Worm (Caenorhabditis elegans) whole organism, L1 larva: ENCODE data around the gene Y73C8B.5.

Experiments
- C04F5.9 ChIP-seq: sonication (generic microtip); optimal IDR thresholded peaks from 2 replicates; lab custom pipeline; 2016; ENCODE audit warnings: missing genetic modification characterization, missing compliant biosample characterization
- C16A3.4 ChIP-seq: fragments of 150-350 bp; optimal IDR thresholded peaks from 2 replicates; lab custom pipeline; 2014; ENCODE audit warnings: missing biosample characterization, missing genetic modification characterization
- Y116A8C.19 ChIP-seq: sonication (generic microtip); optimal IDR thresholded peaks from 2 replicates; lab custom pipeline; 2016; ENCODE audit warnings: missing compliant biosample characterization, missing genetic modification characterization, borderline replicate concordance
- aly-2 ChIP-seq: fragments of 150-350 bp; optimal IDR thresholded peaks from 2 replicates; lab custom pipeline; 2014; ENCODE audit warnings: missing biosample characterization, missing genetic modification characterization
- ceh-8 ChIP-seq: fragments of 200-800 bp; sonication (Bioruptor generic); optimal IDR thresholded peaks from 2 replicates; lab custom pipeline; 2018; ENCODE audit warnings: mild to moderate bottlenecking, missing genetic modification characterization, moderate library complexity, missing compliant biosample characterization
- ceh-88 ChIP-seq: fragments of 200-800 bp; sonication (Bioruptor generic); IDR thresholded peaks from 2 replicates; pipeline ENCODE4 v1.3.6; 2022; ENCODE audit warnings: missing genetic modification characterization, missing compliant biosample characterization
- ceh-90 ChIP-seq: sonication (generic microtip); optimal IDR thresholded peaks from 2 replicates; lab custom pipeline; 2016; ENCODE audit warnings: missing genetic modification characterization, missing compliant biosample characterization
- efl-1 ChIP-seq, 4 experiments: fragments of 150-350 bp; optimal IDR thresholded peaks in 3 of 4; peaks in 1 of 4; 1 replicate in 1 of 4; 2 replicates in 3 of 4; lab custom pipeline; 2014; ENCODE audit warnings: missing biosample characterization in 2 of 4, missing genetic modification characterization in 2 of 4, missing genetic modification reagents in 2 of 4
- egl-13 ChIP-seq: sonication (generic microtip); optimal IDR thresholded peaks from 2 replicates; lab custom pipeline; 2016; ENCODE audit warnings: missing genotype, missing genetic modification reagents, missing genetic modification characterization, missing compliant biosample characterization
- elt-2 ChIP-seq: sonication (generic microtip); optimal IDR thresholded peaks from 2 replicates; lab custom pipeline; 2016; ENCODE audit warnings: missing genetic modification characterization, mild to moderate bottlenecking, inconsistent platforms, missing compliant biosample characterization, missing genetic modification reagents
- elt-3 ChIP-seq, 6 experiments: fragments of 150-350 bp in 1 of 6; sonication (generic microtip); optimal IDR thresholded peaks; 2 replicates each; lab custom pipeline; 2017 to 2018; ENCODE audit warnings: missing biosample characterization in 6 of 6, missing genetic modification characterization in 6 of 6, inconsistent platforms in 1 of 6
- fkh-4 ChIP-seq: sonication (generic microtip); optimal IDR thresholded peaks from 2 replicates; lab custom pipeline; 2016; ENCODE audit warnings: missing compliant biosample characterization, missing genetic modification characterization, borderline replicate concordance
- fkh-8 ChIP-seq: sonication (generic microtip); optimal IDR thresholded peaks from 2 replicates; lab custom pipeline; 2016; ENCODE audit warnings: mild to moderate bottlenecking, missing genetic modification characterization, missing compliant biosample characterization
- grh-1 ChIP-seq: fragments of 200-800 bp; sonication (Bioruptor generic); IDR thresholded peaks from 2 replicates; pipeline ENCODE4 v1.3.6; 2022; ENCODE audit warnings: missing genetic modification reagents, missing genetic modification characterization, missing compliant biosample characterization
- hlh-4 ChIP-seq: sonication (generic microtip); optimal IDR thresholded peaks from 2 replicates; lab custom pipeline; 2016; ENCODE audit warnings: mild to moderate bottlenecking, missing genetic modification characterization, missing compliant biosample characterization
- lin-15B ChIP-seq: fragments of 150-350 bp; sonication (generic microtip); optimal IDR thresholded peaks from 3 replicates; lab custom pipeline; 2014; ENCODE audit warnings: missing biosample characterization, missing genetic modification characterization
- lir-3 ChIP-seq: sonication (generic microtip); optimal IDR thresholded peaks from 2 replicates; lab custom pipeline; 2016; ENCODE audit warnings: mild to moderate bottlenecking, missing genetic modification characterization, moderate library complexity, missing compliant biosample characterization; ENCODE audit not compliant: poor library complexity
- lsy-2 ChIP-seq, 2 experiments: fragments of 150-350 bp; optimal IDR thresholded peaks; 2 replicates each; lab custom pipeline; 2014; ENCODE audit warnings: missing biosample characterization in 2 of 2, missing genetic modification characterization in 2 of 2
- mep-1 ChIP-seq: fragments of 150-350 bp; optimal IDR thresholded peaks from 2 replicates; lab custom pipeline; 2014; ENCODE audit warnings: missing biosample characterization, missing genetic modification characterization
- nhr-12 ChIP-seq: sonication (generic microtip); optimal IDR thresholded peaks from 2 replicates; lab custom pipeline; 2017; ENCODE audit warnings: missing biosample characterization, missing genetic modification characterization
- nhr-20 ChIP-seq: sonication (generic microtip); optimal IDR thresholded peaks from 2 replicates; lab custom pipeline; 2016; ENCODE audit warnings: mild to moderate bottlenecking, missing genetic modification characterization, missing compliant biosample characterization
- nhr-28 ChIP-seq: fragments of 150-350 bp; optimal IDR thresholded peaks from 2 replicates; lab custom pipeline; 2014; ENCODE audit warnings: missing biosample characterization, missing genetic modification characterization
- nhr-71 ChIP-seq: sonication (generic microtip); optimal IDR thresholded peaks from 2 replicates; lab custom pipeline; 2016; ENCODE audit warnings: mild to moderate bottlenecking, missing genetic modification characterization, moderate library complexity, missing compliant biosample characterization
- nhr-76 ChIP-seq: sonication (generic microtip); optimal IDR thresholded peaks from 2 replicates; lab custom pipeline; 2017; ENCODE audit warnings: missing biosample characterization, missing genetic modification characterization
- nhr-77 ChIP-seq: fragments of 150-350 bp; optimal IDR thresholded peaks from 2 replicates; lab custom pipeline; 2014; ENCODE audit warnings: missing biosample characterization, missing genetic modification characterization
- nhr-85 ChIP-seq: sonication (generic microtip); peaks from one replicate; lab custom pipeline; 2016; ENCODE audit warnings: missing genetic modification characterization, inconsistent platforms, missing compliant biosample characterization
- nhr-90 ChIP-seq: sonication (generic microtip); optimal IDR thresholded peaks from 2 replicates; lab custom pipeline; 2016; ENCODE audit warnings: mild to moderate bottlenecking, missing genetic modification characterization, missing compliant biosample characterization; ENCODE audit not compliant: poor library complexity
- rnt-1 ChIP-seq: sonication (generic microtip); optimal IDR thresholded peaks from 2 replicates; lab custom pipeline; 2016; ENCODE audit warnings: mild to moderate bottlenecking, missing genetic modification characterization, moderate library complexity, missing compliant biosample characterization
- skn-1 ChIP-seq: fragments of 150-350 bp; optimal IDR thresholded peaks from 2 replicates; lab custom pipeline; 2014; ENCODE audit warnings: missing biosample characterization, missing genetic modification characterization
- snu-23 ChIP-seq: sonication (generic microtip); optimal IDR thresholded peaks from 2 replicates; lab custom pipeline; 2016; ENCODE audit warnings: missing genetic modification characterization, missing compliant biosample characterization
- sptf-1 ChIP-seq: fragments of 150-350 bp; optimal IDR thresholded peaks from 2 replicates; lab custom pipeline; 2014; ENCODE audit warnings: missing biosample characterization, missing genetic modification characterization
- unc-62 ChIP-seq: fragments of 150-350 bp; optimal IDR thresholded peaks from 2 replicates; lab custom pipeline; 2014; ENCODE audit warnings: missing biosample characterization, missing genetic modification reagents, missing genetic modification characterization
- unc-86 ChIP-seq: sonication (generic microtip); optimal IDR thresholded peaks from 2 replicates; lab custom pipeline; 2016; ENCODE audit warnings: missing genetic modification characterization, missing compliant biosample characterization
- vab-15 ChIP-seq: sonication (generic microtip); optimal IDR thresholded peaks from 2 replicates; lab custom pipeline; 2017; ENCODE audit warnings: missing genotype, mild to moderate bottlenecking, missing genetic modification characterization, missing compliant biosample characterization
- xbp-1 ChIP-seq: sonication (generic microtip); optimal IDR thresholded peaks from 2 replicates; lab custom pipeline; 2016; ENCODE audit warnings: missing genetic modification characterization, missing compliant biosample characterization
- zip-4 ChIP-seq: fragments of 200-800 bp; sonication (Bioruptor generic); optimal IDR thresholded peaks from 2 replicates; lab custom pipeline; 2018; ENCODE audit warnings: mild to moderate bottlenecking, missing genetic modification characterization, moderate library complexity, missing compliant biosample characterization

Y73C8B.5 gene

ce11 chrV:3169838-3170237 lies 27.2 kb upstream of the Y73C8B.5 start, which contains the start of gene srbc-6:
Gene srbc-6 (plus strand): TSS chrV:3170138.
- no peak for TF ChIP-seq egl-13 (tag; lab: Kevin White, UChicago)
- no peak for TF ChIP-seq lsy-2 (tag; optimal IDR thresholded peaks at IDR 0.05; lab: Kevin White, UChicago)
- no peak for TF ChIP-seq Y116A8C.19
- no peak for TF ChIP-seq elt-3 (tag; optimal IDR thresholded peaks at IDR 0.05; lab: Kevin White, UChicago)
- no peak for TF ChIP-seq ceh-88 (GFP tag; lab: Robert Waterston, UW)
- TF ChIP-seq aly-2 = no peak
- TF ChIP-seq vab-15 (tag; lab: Kevin White, UChicago) = no peak
- no peak for TF ChIP-seq C16A3.4 (tag; lab: Kevin White, UChicago)
- no peak for TF ChIP-seq nhr-77
- no peak for TF ChIP-seq nhr-76 (tag; lab: Kevin White, UChicago)
- no peak for TF ChIP-seq unc-62 (GFP tag; lab: Kevin White, UChicago)
- no peak for TF ChIP-seq ceh-90 (tag; lab: Kevin White, UChicago)
- TF ChIP-seq lir-3 (tag; lab: Kevin White, UChicago) = no peak
- no peak for TF ChIP-seq skn-1
- no peak for TF ChIP-seq ceh-8

DNA sequence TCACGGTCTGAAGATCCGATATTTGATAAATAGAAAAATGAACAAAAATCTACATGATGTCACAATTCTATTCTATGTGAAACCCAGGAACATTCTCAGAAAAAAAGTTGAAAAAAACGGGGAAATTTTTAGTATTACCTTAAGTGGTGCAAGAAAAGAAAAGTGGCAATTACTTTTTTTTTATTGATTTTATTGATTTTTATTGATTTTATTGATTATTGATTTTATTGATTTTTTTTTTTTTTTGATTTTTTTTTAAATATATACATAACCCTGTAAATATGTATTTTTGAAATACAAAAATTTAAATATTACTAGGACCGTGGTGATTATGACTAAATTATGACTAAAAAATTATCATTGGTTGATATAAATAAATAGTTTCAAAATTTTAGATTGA lies 25.4 kb upstream of the Y73C8B.5 start:
- TF ChIP-seq nhr-12 (tag; lab: Kevin White, UChicago) = no peak

DNA sequence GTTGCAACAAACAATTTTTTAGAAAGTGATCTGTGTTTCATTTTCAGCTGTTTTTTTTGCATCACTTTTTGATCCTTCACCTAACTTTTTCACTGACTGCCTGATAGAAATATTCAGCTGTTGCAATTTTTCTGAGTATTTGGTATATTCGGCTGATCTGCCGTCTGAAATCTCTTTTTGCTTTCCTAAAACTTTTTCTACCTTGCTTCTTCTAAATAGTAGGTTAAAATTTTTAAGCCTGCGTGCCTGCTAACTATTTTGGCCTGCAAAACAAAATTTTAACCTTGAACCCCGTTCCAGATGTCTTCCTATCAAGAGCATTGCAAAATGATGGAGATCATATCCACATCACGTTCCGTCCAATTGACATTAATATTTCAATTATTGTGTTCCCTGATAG lies 20.9 kb upstream of the Y73C8B.5 start, which contains the start of gene srab-8:
TSS of gene srab-8 (plus strand) at position 301 of the 400 bp plus-strand sequence.
- TF ChIP-seq nhr-77 (no peak), hlh-4 (tag; lab: Kevin White, UChicago) (peak; percentile 90), C04F5.9 (tag; lab: Kevin White, UChicago) (no peak), C16A3.4 (tag; lab: Kevin White, UChicago) (no peak)
- TF ChIP-seq, all 84 proteins: peak for 1

DNA sequence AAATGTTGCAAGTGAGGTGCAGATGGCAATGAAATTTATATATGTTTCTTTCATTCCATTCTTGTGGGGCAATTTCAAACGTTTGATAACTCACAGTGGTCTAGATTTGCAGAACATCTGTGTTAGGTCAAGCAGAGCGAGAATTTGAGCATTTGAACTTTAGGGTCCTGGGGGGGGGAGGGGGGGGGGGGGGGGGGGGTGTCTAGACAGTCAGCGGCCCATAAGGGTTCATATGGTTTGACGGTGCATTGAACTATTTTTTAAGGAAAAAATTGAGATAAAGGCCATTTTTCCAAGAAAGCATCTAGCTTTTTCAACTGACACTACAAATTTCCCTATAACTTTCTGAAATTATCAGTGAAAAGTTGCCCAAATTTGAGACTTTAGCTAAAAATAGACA lies 11.2 kb upstream of the Y73C8B.5 start:
- no peak for TF ChIP-seq zip-4
- TF ChIP-seq fkh-8 = no peak

DNA sequence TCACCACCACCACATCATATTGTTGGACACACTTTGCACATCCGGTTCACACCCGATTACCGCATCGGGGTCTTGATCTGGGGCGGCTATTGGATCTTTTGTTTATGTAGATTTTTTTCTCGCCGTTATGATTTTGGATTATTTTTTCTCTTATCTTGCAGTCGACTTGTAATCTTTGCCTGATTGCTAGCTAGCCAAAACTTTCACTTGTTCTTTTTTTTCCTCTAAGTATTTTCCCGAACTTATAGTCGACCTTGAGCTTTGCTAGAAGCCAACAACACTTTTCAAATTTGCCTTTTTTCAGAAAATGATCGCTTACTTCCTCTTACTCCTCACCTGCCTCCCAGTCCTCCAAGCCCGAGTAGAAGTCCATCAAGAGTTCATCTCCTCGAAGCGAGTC lies 9.0 kb upstream of the Y73C8B.5 start, which contains the start of gene lag-2:
TSS of gene lag-2 (plus strand) at position 301 of the 400 bp plus-strand sequence.
- TF ChIP-seq sptf-1 (tag; lab: Kevin White, UChicago) (no peak), fkh-4 (no peak), lin-15B (tag; lab: Kevin White, UChicago) (no peak), grh-1 (GFP tag; lab: Robert Waterston, UW) (no peak), efl-1 (optimal IDR thresholded peaks at IDR 0.05; lab: Kevin White, UChicago) (no peak), efl-1 (GFP tag; optimal IDR thresholded peaks at IDR 0.05 in 1 of 2; lab: Kevin White, UChicago) (no peak), fkh-8 (no peak), xbp-1 (tag; lab: Kevin White, UChicago) (no peak), unc-86 (tag; lab: Kevin White, UChicago) (no peak), vab-15 (tag; lab: Kevin White, UChicago) (no peak), snu-23 (GFP tag; lab: Kevin White, UChicago) (no peak), nhr-77 (no peak), nhr-28 (tag; lab: Kevin White, UChicago) (no peak), nhr-90 (no peak), elt-3 (tag; optimal IDR thresholded peaks at IDR 0.05; lab: Kevin White, UChicago) (no peak)

DNA sequence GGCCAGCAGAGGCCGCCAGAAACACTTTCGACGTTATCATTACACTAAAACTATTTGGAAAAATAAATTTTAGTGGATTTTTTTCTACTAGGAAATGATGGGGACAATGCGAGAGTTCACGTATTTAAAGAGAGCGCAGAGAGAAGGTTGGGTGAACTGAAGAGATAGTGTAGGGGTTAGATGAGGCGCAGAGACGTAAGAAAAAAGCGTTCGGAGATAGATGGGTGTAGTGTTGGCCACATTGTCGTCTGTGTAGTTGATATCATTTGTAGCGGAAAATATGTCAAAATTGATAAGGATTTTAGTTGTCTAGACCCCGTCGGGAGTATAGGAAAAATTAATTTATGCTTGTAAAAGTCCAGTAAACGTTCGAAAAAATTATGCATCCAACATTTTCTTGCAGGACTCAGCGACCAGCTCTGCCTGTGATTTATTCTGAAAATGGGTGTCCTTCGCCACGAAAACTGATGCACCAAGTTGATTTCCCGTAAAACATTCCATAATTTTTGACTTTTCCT lies 3.9 kb upstream of the Y73C8B.5 start, which contains the start of the genes Y73C8B.3 and Y73C8B.9:
TSS of gene Y73C8B.3 (minus strand) at position 147 of the 518 bp plus-strand sequence.
TSS of gene Y73C8B.9 (plus strand) at position 468 of the 518 bp plus-strand sequence.
- TF ChIP-seq nhr-90 = peak; percentile 33
- TF ChIP-seq elt-3 (tag; optimal IDR thresholded peaks at IDR 0.05; lab: Kevin White, UChicago) = peak in 2 of 6 experiments; percentile 35 to 65
- peak; percentile 42 for TF ChIP-seq nhr-85 (tag; lab: Kevin White, UChicago)
- peak; percentile 14 for TF ChIP-seq rnt-1 (tag; lab: Kevin White, UChicago)
- TF ChIP-seq efl-1 (optimal IDR thresholded peaks at IDR 0.05; lab: Kevin White, UChicago) = peak; percentile 9 to 11
- TF ChIP-seq efl-1 (GFP tag; optimal IDR thresholded peaks at IDR 0.05 in 1 of 2; lab: Kevin White, UChicago) = no peak
- TF ChIP-seq grh-1 (GFP tag; lab: Robert Waterston, UW) = no peak
- peak; percentile 32 for TF ChIP-seq snu-23 (GFP tag; lab: Kevin White, UChicago)
- peak; percentile 73 for TF ChIP-seq elt-2 (tag; lab: Kevin White, UChicago)
- peak; percentile 29 for TF ChIP-seq nhr-20 (tag; lab: Kevin White, UChicago)
- TF ChIP-seq mep-1 (tag; lab: Kevin White, UChicago) = no peak
- TF ChIP-seq nhr-71 = no peak
